Worm (Caenorhabditis elegans) whole organism, midembryonic: ENCODE results near the gene C34F6.1.

Experiments used
- T22C8.4 ChIP-seq: fragments of 200-800 bp; sonication (Bioruptor generic); IDR thresholded peaks from 2 replicates; pipeline ENCODE4 v1.3.6; 2022; ENCODE audit warnings: missing genetic modification characterization, missing compliant biosample characterization
- cog-1 ChIP-seq: sonication (generic microtip); optimal IDR thresholded peaks from 2 replicates; lab custom pipeline; 2016; ENCODE audit warnings: missing genetic modification characterization, missing compliant biosample characterization
- flt-1 ChIP-seq: fragments of 200-800 bp; sonication (Bioruptor generic); IDR thresholded peaks from 2 replicates; pipeline ENCODE4 v1.3.6; 2022; ENCODE audit warnings: missing genetic modification characterization, missing compliant biosample characterization
- klf-2 ChIP-seq: fragments of 200-800 bp; sonication (Bioruptor generic); conservative IDR thresholded peaks from 2 replicates; pipeline ENCODE4 v1.3.6; 2022; ENCODE audit warnings: missing genetic modification reagents, missing genetic modification characterization, missing compliant biosample characterization
- med-1 ChIP-seq: sonication (generic microtip); optimal IDR thresholded peaks from 2 replicates; lab custom pipeline; 2017; ENCODE audit warnings: missing genetic modification characterization, mild to moderate bottlenecking, missing compliant biosample characterization, antibody characterized with exemption, missing genetic modification reagents; ENCODE audit not compliant: insufficient read depth
- ref-1 ChIP-seq: fragments of 200-800 bp; sonication (Bioruptor generic); conservative IDR thresholded peaks from 2 replicates; pipeline ENCODE4 v1.3.6; 2022; ENCODE audit warnings: missing genetic modification reagents, missing genetic modification characterization, missing compliant biosample characterization
- tab-1 ChIP-seq: fragments of 200-800 bp; sonication (Bioruptor generic); IDR thresholded peaks from 2 replicates; pipeline ENCODE4 v1.3.6; 2022; ENCODE audit warnings: missing genetic modification characterization, missing compliant biosample characterization
- ztf-23 ChIP-seq: fragments of 200-800 bp; sonication (Bioruptor generic); IDR thresholded peaks from 2 replicates; pipeline ENCODE4 v1.3.6; 2022; ENCODE audit warnings: missing genetic modification reagents, missing genetic modification characterization, missing compliant biosample characterization
- ztf-29 ChIP-seq: fragments of 200-800 bp; sonication (Bioruptor generic); IDR thresholded peaks from 2 replicates; pipeline ENCODE4 v1.3.6; 2022; ENCODE audit warnings: missing genetic modification reagents, missing genetic modification characterization, missing compliant biosample characterization

The C34F6.1 gene

DNA sequence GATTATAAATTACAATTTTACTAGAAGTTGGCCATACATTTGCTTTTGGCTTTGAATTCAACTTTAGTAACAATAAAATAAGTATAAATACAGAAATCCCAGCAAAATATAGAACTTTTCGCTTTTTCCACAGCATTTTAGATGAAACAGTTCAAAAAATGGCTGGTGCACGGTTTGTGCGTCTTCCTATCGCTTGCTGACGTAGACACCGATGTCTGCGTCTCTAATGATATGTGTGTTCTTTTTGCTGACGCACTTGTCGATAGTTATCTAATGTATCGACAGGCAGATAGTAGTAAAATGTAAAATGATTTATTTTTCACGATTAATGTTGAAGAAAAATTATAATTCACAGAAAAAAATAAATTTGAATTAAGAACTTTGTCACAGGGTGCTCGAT is 10.3 kb upstream of the C34F6.1 start, which contains the start of gene hst-2:
TSS of gene hst-2 (minus strand) at position 203 of the 400 bp plus-strand sequence.
- TF ChIP-seq klf-2 (GFP tag; lab: Robert Waterston, UW), result no peak
- peak; percentile 67 for TF ChIP-seq flt-1 (GFP tag; lab: Robert Waterston, UW)
- no peak for TF ChIP-seq T22C8.4 (GFP tag; lab: Robert Waterston, UW)
- TF ChIP-seq ztf-23 (GFP tag; lab: Robert Waterston, UW), result peak; percentile 52; the same call in 1 of the 2 replicates
- TF ChIP-seq cog-1 (tag; lab: Kevin White, UChicago), result peak; percentile 75

DNA sequence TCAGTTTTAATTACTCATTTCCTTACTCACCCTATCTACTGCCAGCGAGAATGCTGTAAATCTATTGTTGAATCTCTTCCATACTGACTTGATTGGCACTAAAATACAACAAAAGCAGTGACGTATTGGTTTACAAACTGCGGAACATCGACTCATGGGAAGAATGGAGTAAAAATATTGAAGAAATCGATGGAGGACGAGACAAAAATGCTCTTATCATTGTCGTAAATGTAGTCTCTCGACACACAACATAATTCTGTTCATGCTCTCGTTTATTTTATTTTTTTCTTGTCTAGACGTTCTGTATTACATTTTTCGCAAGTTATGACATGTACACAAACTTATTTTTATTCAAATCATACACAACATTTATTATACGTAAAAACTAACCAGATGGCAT is 7.1 kb upstream of the C34F6.1 start, which contains the start of gene C34F6.11:
TSS of gene C34F6.11 (minus strand) at position 160 of the 400 bp plus-strand sequence.
- no peak for TF ChIP-seq ztf-23 (GFP tag; lab: Robert Waterston, UW)
- TF ChIP-seq T22C8.4 (GFP tag; lab: Robert Waterston, UW), result no peak
- no peak for TF ChIP-seq ref-1 (GFP tag; lab: Robert Waterston, UW)

ce11 chrX:11201165-11201564 is 4.5 kb upstream of the C34F6.1 start, which contains the start of gene col-179:
Gene col-179 (plus strand): TSS chrX:11201465.
- TF ChIP-seq med-1 (GFP tag; lab: Kevin White, UChicago) (no peak), ref-1 (GFP tag; lab: Robert Waterston, UW) (no peak), klf-2 (GFP tag; lab: Robert Waterston, UW) (no peak), cog-1 (tag; lab: Kevin White, UChicago) (no peak), flt-1 (GFP tag; lab: Robert Waterston, UW) (no peak), ztf-29 (GFP tag; lab: Robert Waterston, UW) (no peak), ztf-23 (GFP tag; lab: Robert Waterston, UW) (no peak), T22C8.4 (GFP tag; lab: Robert Waterston, UW) (no peak), tab-1 (GFP tag; lab: Robert Waterston, UW) (no peak)

DNA sequence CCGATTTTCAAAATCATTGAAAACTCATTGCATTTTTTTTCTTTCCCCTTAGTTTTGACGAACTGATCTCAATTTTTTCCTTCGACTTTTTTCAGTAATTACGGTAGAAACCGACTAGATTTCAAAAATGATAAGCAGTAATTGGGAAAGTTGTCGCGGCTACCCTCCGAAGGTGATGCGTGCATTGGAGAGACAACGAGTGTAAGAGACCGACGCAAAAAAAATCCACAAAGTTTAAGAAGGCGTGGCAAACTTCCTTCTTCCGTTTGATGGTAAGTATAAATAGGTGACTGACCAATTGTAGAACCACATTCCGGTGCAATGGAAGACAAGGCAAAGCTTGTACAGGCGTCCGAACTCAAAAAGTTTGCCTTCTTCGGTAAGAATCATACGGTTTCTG is 2.5 kb upstream of the C34F6.1 start, which contains the start of gene col-178:
TSS of gene col-178 (plus strand) at position 301 of the 400 bp plus-strand sequence.
- TF ChIP-seq T22C8.4 (GFP tag; lab: Robert Waterston, UW) (no peak), med-1 (GFP tag; lab: Kevin White, UChicago) (no peak), ztf-29 (GFP tag; lab: Robert Waterston, UW) (no peak), tab-1 (GFP tag; lab: Robert Waterston, UW) (no peak), klf-2 (GFP tag; lab: Robert Waterston, UW) (no peak), ref-1 (GFP tag; lab: Robert Waterston, UW) (no peak), flt-1 (GFP tag; lab: Robert Waterston, UW) (no peak), cog-1 (tag; lab: Kevin White, UChicago) (no peak), ztf-23 (GFP tag; lab: Robert Waterston, UW) (no peak)

ce11 chrX:11193670-11194069 is 3.0 kb downstream of the C34F6.1 start:
- TF ChIP-seq tab-1 (GFP tag; lab: Robert Waterston, UW) (no peak; the same call in 1 of the 2 replicates), ztf-29 (GFP tag; lab: Robert Waterston, UW) (no peak), klf-2 (GFP tag; lab: Robert Waterston, UW) (no peak), T22C8.4 (GFP tag; lab: Robert Waterston, UW) (no peak), ztf-23 (GFP tag; lab: Robert Waterston, UW) (no peak), flt-1 (GFP tag; lab: Robert Waterston, UW) (no peak), ref-1 (GFP tag; lab: Robert Waterston, UW) (no peak), cog-1 (tag; lab: Kevin White, UChicago) (no peak), med-1 (GFP tag; lab: Kevin White, UChicago) (no peak)

DNA sequence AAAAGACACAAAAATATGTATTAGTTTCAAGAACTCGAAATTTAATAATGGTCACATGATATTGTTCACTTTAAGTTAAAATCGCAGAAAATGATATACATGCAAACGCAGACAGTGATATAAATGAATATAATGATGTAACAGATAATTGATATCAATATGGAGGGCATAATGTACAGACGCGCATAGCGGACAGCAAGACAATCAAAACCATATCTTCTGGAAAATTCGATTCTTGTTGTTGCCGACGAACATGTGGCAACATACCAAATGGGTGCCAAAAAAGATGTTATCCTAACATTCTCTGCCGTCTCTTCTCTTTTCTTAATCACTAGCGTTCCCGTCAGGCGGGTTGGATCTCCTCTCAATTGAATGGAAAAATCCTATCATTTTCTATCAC is 6.2 kb downstream of the C34F6.1 start:
- TF ChIP-seq klf-2 (GFP tag; lab: Robert Waterston, UW) (no peak), cog-1 (tag; lab: Kevin White, UChicago) (peak; percentile 31), tab-1 (GFP tag; lab: Robert Waterston, UW) (no peak), ztf-23 (GFP tag; lab: Robert Waterston, UW) (no peak)

- TF ChIP-seq flt-1 (GFP tag; lab: Robert Waterston, UW) (no peak), T22C8.4 (GFP tag; lab: Robert Waterston, UW) (no peak), cog-1 (tag; lab: Kevin White, UChicago) (no peak), ztf-29 (GFP tag; lab: Robert Waterston, UW) (no peak), tab-1 (GFP tag; lab: Robert Waterston, UW) (no peak), ref-1 (GFP tag; lab: Robert Waterston, UW) (no peak), ztf-23 (GFP tag; lab: Robert Waterston, UW) (no peak), med-1 (GFP tag; lab: Kevin White, UChicago) (no peak), klf-2 (GFP tag; lab: Robert Waterston, UW) (no peak)
Observed at ce11 chrX:11189515-11189914, 7.1 kb downstream of the C34F6.1 start, which contains the start of gene F13D2.1. Gene F13D2.1 (minus strand): TSS chrX:11189615.

- TF ChIP-seq klf-2 (GFP tag; lab: Robert Waterston, UW) (no peak), med-1 (GFP tag; lab: Kevin White, UChicago) (no peak), ztf-29 (GFP tag; lab: Robert Waterston, UW) (no peak), T22C8.4 (GFP tag; lab: Robert Waterston, UW) (no peak), ztf-23 (GFP tag; lab: Robert Waterston, UW) (no peak), ref-1 (GFP tag; lab: Robert Waterston, UW) (no peak), flt-1 (GFP tag; lab: Robert Waterston, UW) (no peak), cog-1 (tag; lab: Kevin White, UChicago) (no peak), tab-1 (GFP tag; lab: Robert Waterston, UW) (no peak)
Observed at ce11 chrX:11185498-11185897, 11.1 kb downstream of the C34F6.1 start, which contains the start of gene gnrr-7. Gene gnrr-7 (plus strand): TSS chrX:11185798.

DNA sequence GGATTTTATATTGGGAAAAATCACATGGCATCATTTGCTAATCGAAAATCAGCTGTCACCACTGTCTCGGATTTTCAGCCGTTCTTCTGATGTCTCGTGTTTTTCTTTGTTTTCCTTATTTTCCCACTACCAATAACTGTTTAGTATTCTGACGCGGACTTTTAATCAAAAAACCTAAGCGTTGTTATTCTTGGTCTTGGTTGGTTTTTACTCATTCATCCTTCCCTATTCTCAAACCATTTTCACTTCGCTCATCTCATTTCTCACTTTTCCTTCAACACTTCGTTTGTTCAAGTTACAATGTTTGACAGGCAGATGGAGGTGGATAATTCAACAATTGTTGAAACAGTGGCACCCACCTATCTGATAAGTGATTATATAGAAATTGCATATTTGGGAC is 18.0 kb downstream of the C34F6.1 start, which contains the start of gene gnrr-6:
TSS of gene gnrr-6 (plus strand) at position 301 of the 400 bp plus-strand sequence.
- TF ChIP-seq ztf-29 (GFP tag; lab: Robert Waterston, UW), result no peak
- no peak for TF ChIP-seq T22C8.4 (GFP tag; lab: Robert Waterston, UW)
- TF ChIP-seq ztf-23 (GFP tag; lab: Robert Waterston, UW), result no peak
- TF ChIP-seq flt-1 (GFP tag; lab: Robert Waterston, UW), result no peak
- no peak for TF ChIP-seq tab-1 (GFP tag; lab: Robert Waterston, UW)
- no peak for TF ChIP-seq med-1 (GFP tag; lab: Kevin White, UChicago)
- TF ChIP-seq ref-1 (GFP tag; lab: Robert Waterston, UW), result no peak
- no peak for TF ChIP-seq klf-2 (GFP tag; lab: Robert Waterston, UW)
- no peak for TF ChIP-seq cog-1 (tag; lab: Kevin White, UChicago)
